Worm (Caenorhabditis elegans) whole organism, mixed stage, embryonic: ENCODE data around the gene C30G7.4.

Experiments used
- M03D4.4 ChIP-seq: sonication (generic microtip); optimal IDR thresholded peaks from 2 replicates; lab custom pipeline; 2017; ENCODE audit warnings: mild to moderate bottlenecking, missing genetic modification characterization, missing compliant biosample characterization
- bed-3 ChIP-seq: fragments of 200-800 bp; sonication (Bioruptor generic); optimal IDR thresholded peaks from 3 replicates; lab custom pipeline; 2018; ENCODE audit warnings: mild to moderate bottlenecking, missing genetic modification characterization, moderate library complexity, missing compliant biosample characterization
- blmp-1 ChIP-seq: fragments of 150-350 bp; optimal IDR thresholded peaks from 2 replicates; lab custom pipeline; 2014; ENCODE audit warnings: missing biosample characterization, missing genetic modification characterization
- ceh-39 ChIP-seq: fragments of 150-350 bp; optimal IDR thresholded peaks from 2 replicates; lab custom pipeline; 2014; ENCODE audit warnings: missing biosample characterization, missing genetic modification characterization
- ceh-43 ChIP-seq: fragments of 200-800 bp; sonication (Bioruptor generic); optimal IDR thresholded peaks from 2 replicates; lab custom pipeline; 2018; ENCODE audit warnings: mild to moderate bottlenecking, missing genetic modification characterization, moderate library complexity, missing compliant biosample characterization
- ceh-83 ChIP-seq: fragments of 200-800 bp; sonication (Bioruptor generic); optimal IDR thresholded peaks from 2 replicates; lab custom pipeline; 2018; ENCODE audit warnings: mild to moderate bottlenecking, missing genetic modification characterization, missing compliant biosample characterization
- ces-1 ChIP-seq: fragments of 150-350 bp; optimal IDR thresholded peaks from 2 replicates; lab custom pipeline; 2014; ENCODE audit warnings: missing biosample characterization, missing genetic modification reagents, missing genetic modification characterization
- cnd-1 ChIP-seq: fragments of 200-800 bp; sonication (Bioruptor generic); optimal IDR thresholded peaks from 2 replicates; lab custom pipeline; 2018; ENCODE audit warnings: mild to moderate bottlenecking, missing genetic modification characterization, missing compliant biosample characterization
- drap-1 ChIP-seq: fragments of 200-800 bp; sonication (Bioruptor generic); optimal IDR thresholded peaks from 3 replicates; lab custom pipeline; 2018; ENCODE audit warnings: mild to moderate bottlenecking, missing genetic modification characterization, missing compliant biosample characterization
- elt-1 ChIP-seq: sonication (generic microtip); optimal IDR thresholded peaks from 2 replicates; lab custom pipeline; 2017; ENCODE audit warnings: missing genetic modification characterization, mild to moderate bottlenecking, missing compliant biosample characterization, antibody characterized with exemption, moderate library complexity, borderline replicate concordance; ENCODE audit not compliant: insufficient read depth
- lin-13 ChIP-seq: fragments of 150-350 bp; optimal IDR thresholded peaks from 2 replicates; lab custom pipeline; 2014; ENCODE audit warnings: missing biosample characterization, missing genetic modification characterization
- lsy-2 ChIP-seq: fragments of 150-350 bp; optimal IDR thresholded peaks from 2 replicates; lab custom pipeline; 2014; ENCODE audit warnings: missing biosample characterization, missing genetic modification characterization
- mep-1 ChIP-seq: fragments of 150-350 bp; optimal IDR thresholded peaks from 2 replicates; lab custom pipeline; 2017; ENCODE audit warnings: missing biosample characterization, missing genetic modification reagents, missing genetic modification characterization, inconsistent platforms
- nhr-12 ChIP-seq: fragments of 150-350 bp; optimal IDR thresholded peaks from 2 replicates; lab custom pipeline; 2014; ENCODE audit warnings: missing biosample characterization, missing genetic modification characterization
- nhr-2 ChIP-seq: fragments of 150-350 bp; optimal IDR thresholded peaks from 2 replicates; lab custom pipeline; 2014; ENCODE audit warnings: missing biosample characterization, missing genetic modification characterization
- nhr-237 ChIP-seq: fragments of 150-350 bp; optimal IDR thresholded peaks from 2 replicates; lab custom pipeline; 2014; ENCODE audit warnings: missing biosample characterization, missing genetic modification characterization
- nhr-28 ChIP-seq: fragments of 150-350 bp; optimal IDR thresholded peaks from 2 replicates; lab custom pipeline; 2014; ENCODE audit warnings: missing biosample characterization, missing genetic modification characterization
- nhr-76 ChIP-seq: sonication (generic microtip); optimal IDR thresholded peaks from 2 replicates; lab custom pipeline; 2017; ENCODE audit warnings: missing biosample characterization, missing genetic modification characterization
- pha-4 ChIP-seq: fragments of 150-350 bp; optimal IDR thresholded peaks from 2 replicates; lab custom pipeline; 2018; ENCODE audit warnings: missing biosample characterization, missing genetic modification reagents, missing genetic modification characterization
- sem-2 ChIP-seq: fragments of 200-800 bp; sonication (Bioruptor generic); optimal IDR thresholded peaks from 2 replicates; lab custom pipeline; 2018; ENCODE audit warnings: mild to moderate bottlenecking, missing genetic modification characterization, missing compliant biosample characterization
- sptf-1 ChIP-seq: sonication (generic microtip); optimal IDR thresholded peaks from 2 replicates; lab custom pipeline; 2017; ENCODE audit warnings: mild to moderate bottlenecking, missing genetic modification characterization, moderate library complexity, missing compliant biosample characterization
- tbx-8 ChIP-seq: fragments of 200-800 bp; sonication (Bioruptor generic); optimal IDR thresholded peaks from 2 replicates; lab custom pipeline; 2018; ENCODE audit warnings: mild to moderate bottlenecking, missing genetic modification characterization, moderate library complexity, missing compliant biosample characterization
- unc-120 ChIP-seq: sonication (generic microtip); optimal IDR thresholded peaks from 2 replicates; lab custom pipeline; 2017; ENCODE audit warnings: missing genetic modification characterization, missing compliant biosample characterization; ENCODE audit not compliant: poor library complexity, severe bottlenecking
- unc-39 ChIP-seq: fragments of 150-350 bp; optimal IDR thresholded peaks from 2 replicates; lab custom pipeline; 2014; ENCODE audit warnings: missing biosample characterization, missing genetic modification characterization
- unc-62 ChIP-seq: fragments of 150-350 bp; optimal IDR thresholded peaks from 2 replicates; lab custom pipeline; 2014; ENCODE audit warnings: missing biosample characterization, missing genetic modification reagents, missing genetic modification characterization
- ztf-11 ChIP-seq: fragments of 150-350 bp; optimal IDR thresholded peaks from 2 replicates; lab custom pipeline; 2014; ENCODE audit warnings: missing biosample characterization, missing genetic modification characterization

The C30G7.4 gene

DNA sequence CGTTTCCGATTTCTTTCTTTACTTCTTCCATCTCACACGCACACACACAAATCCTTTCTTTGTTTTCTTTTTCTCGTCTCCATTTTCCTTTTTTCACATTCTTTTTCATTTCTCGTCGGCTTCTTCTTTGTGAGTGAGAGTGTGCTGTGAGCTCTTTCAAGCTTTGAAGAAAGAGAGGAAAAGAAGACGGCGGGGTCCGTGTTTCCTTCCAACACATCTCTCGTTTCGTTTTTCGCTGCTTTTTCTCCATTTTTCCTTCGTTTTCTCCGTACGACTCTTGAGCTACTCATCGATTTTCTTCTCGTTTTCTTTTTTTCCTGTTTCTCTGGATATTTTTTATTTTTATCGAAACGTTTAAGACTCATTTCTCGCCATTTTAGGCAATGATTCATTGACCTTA lies 16.8 kb downstream of the C30G7.4 start:
- peak; percentile 15 for TF ChIP-seq ces-1 (GFP tag; lab: Kevin White, UChicago)
- TF ChIP-seq M03D4.4 (tag; lab: Kevin White, UChicago): no peak
- TF ChIP-seq, all 35 proteins: peak for 1

- TF ChIP-seq elt-1 (tag; lab: Kevin White, UChicago): no peak
- no peak for TF ChIP-seq ztf-11 (tag; lab: Kevin White, UChicago)
- TF ChIP-seq sptf-1 (tag; lab: Kevin White, UChicago): no peak
- TF ChIP-seq M03D4.4 (tag; lab: Kevin White, UChicago): no peak
- no peak for TF ChIP-seq unc-62 (GFP tag; lab: Kevin White, UChicago)
- TF ChIP-seq drap-1 (GFP tag; lab: Kevin White, UChicago): no peak
- TF ChIP-seq nhr-2 (tag; lab: Kevin White, UChicago): no peak
- no peak for TF ChIP-seq unc-39 (tag; lab: Kevin White, UChicago)
- no peak for TF ChIP-seq blmp-1 (tag; lab: Kevin White, UChicago)
- no peak for TF ChIP-seq unc-120
- no peak for TF ChIP-seq nhr-76 (tag; lab: Kevin White, UChicago)
- no peak for TF ChIP-seq lsy-2 (tag; lab: Kevin White, UChicago)
- TF ChIP-seq tbx-8 (GFP tag; lab: Kevin White, UChicago): no peak
- TF ChIP-seq ceh-39 (tag; lab: Kevin White, UChicago): no peak
- no peak for TF ChIP-seq lin-13 (tag; lab: Kevin White, UChicago)
These were observed 18.7 kb downstream of the C30G7.4 start, which contains the start of gene srg-55 for ce11 chrV:14928248-14928647. TSS of gene srg-55 (minus strand) at chrV:14928348.

- TF ChIP-seq nhr-237 (tag; lab: Kevin White, UChicago) (no peak), ces-1 (GFP tag; lab: Kevin White, UChicago) (no peak), lsy-2 (tag; lab: Kevin White, UChicago) (no peak)
These were observed 22.8 kb downstream of the C30G7.4 start, which contains the start of gene srg-54 for ce11 chrV:14924104-14924503. TSS of gene srg-54 (minus strand) at chrV:14924204.

ce11 chrV:14921509-14921908 lies 25.4 kb downstream of the C30G7.4 start, which contains the start of gene zmp-4:
TSS of gene zmp-4 (minus strand) at chrV:14921609.
- TF ChIP-seq unc-62 (GFP tag; lab: Kevin White, UChicago) (no peak), mep-1 (tag; lab: Kevin White, UChicago) (no peak), drap-1 (GFP tag; lab: Kevin White, UChicago) (no peak), M03D4.4 (tag; lab: Kevin White, UChicago) (no peak), sptf-1 (tag; lab: Kevin White, UChicago) (no peak), sem-2 (GFP tag; lab: Kevin White, UChicago) (no peak), elt-1 (tag; lab: Kevin White, UChicago) (no peak)

DNA sequence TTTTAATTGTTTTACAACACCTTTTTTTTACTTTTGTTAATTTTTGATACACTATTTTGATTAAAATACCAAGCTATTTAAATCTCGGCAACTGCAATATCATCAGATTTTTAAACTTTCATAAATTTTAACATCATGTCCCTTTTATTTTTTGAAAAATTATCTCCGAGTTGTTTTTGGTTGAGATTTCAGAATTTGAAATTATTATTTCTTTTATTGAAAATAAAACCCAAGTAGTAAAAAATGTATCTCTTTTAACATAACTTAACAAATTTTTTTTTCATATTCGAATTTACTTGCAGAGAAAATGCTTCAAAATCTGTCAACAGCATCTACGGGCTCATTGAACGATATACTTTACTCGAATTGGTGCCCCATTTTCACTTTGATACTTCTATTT lies 31.3 kb downstream of the C30G7.4 start, which contains the start of gene H12D21.11:
Gene H12D21.11, plus strand, starts transcription at position 301 of the 400 bp plus-strand sequence.
- TF ChIP-seq mep-1 (tag; lab: Kevin White, UChicago) (no peak), nhr-237 (tag; lab: Kevin White, UChicago) (no peak), nhr-12 (tag; lab: Kevin White, UChicago) (no peak), elt-1 (tag; lab: Kevin White, UChicago) (no peak), sem-2 (GFP tag; lab: Kevin White, UChicago) (no peak), ceh-83 (GFP tag; lab: Kevin White, UChicago) (no peak), unc-62 (GFP tag; lab: Kevin White, UChicago) (no peak), pha-4 (no peak), nhr-28 (no peak), nhr-76 (tag; lab: Kevin White, UChicago) (no peak), ceh-43 (GFP tag; lab: Kevin White, UChicago) (no peak), lin-13 (tag; lab: Kevin White, UChicago) (no peak), blmp-1 (tag; lab: Kevin White, UChicago) (no peak), unc-120 (no peak), M03D4.4 (tag; lab: Kevin White, UChicago) (no peak), ztf-11 (tag; lab: Kevin White, UChicago) (no peak)

DNA sequence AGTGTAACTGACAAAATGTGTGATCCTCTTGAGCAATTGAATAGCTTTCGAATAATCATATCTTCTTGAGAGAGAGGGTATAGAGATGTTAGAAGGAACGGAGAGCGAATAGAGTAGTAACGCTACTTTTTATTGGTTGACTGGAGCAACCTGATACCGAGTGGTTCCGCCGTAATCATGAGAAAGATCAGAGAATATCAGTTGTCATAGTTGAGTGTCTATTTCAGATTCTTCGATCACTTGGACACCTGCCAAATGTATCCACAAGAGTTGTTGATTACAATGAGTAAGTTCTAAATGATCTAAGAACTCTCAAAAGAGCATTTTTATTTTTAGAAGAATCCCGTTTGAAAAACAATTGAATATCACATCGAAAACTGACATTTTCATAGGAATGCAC lies 36.2 kb downstream of the C30G7.4 start:
- TF ChIP-seq nhr-237 (tag; lab: Kevin White, UChicago): no peak
- TF ChIP-seq bed-3: no peak
- TF ChIP-seq M03D4.4 (tag; lab: Kevin White, UChicago): no peak
- TF ChIP-seq unc-39 (tag; lab: Kevin White, UChicago): no peak
- no peak for TF ChIP-seq cnd-1
- TF ChIP-seq nhr-2 (tag; lab: Kevin White, UChicago): no peak
- TF ChIP-seq nhr-28: no peak
